Worm (Caenorhabditis elegans) whole organism, L2 larva: ENCODE measurements around the gene F28H7.7.

ENCODE experiments used
- blmp-1 ChIP-seq: sonication (generic microtip); optimal IDR thresholded peaks from 2 replicates; lab custom pipeline; 2017; ENCODE audit warnings: missing genetic modification characterization, mild to moderate bottlenecking, missing compliant biosample characterization, antibody characterized with exemption, moderate library complexity; ENCODE audit not compliant: insufficient read depth
- lin-11 ChIP-seq: fragments of 150-350 bp; sonication (generic microtip); optimal IDR thresholded peaks from 2 replicates; lab custom pipeline; 2014; ENCODE audit warnings: missing biosample characterization, missing genetic modification characterization, inconsistent platforms, mixed read lengths
- snpc-4 ChIP-seq: fragments of 150-350 bp; optimal IDR thresholded peaks from 2 replicates; lab custom pipeline; 2014; ENCODE audit warnings: missing biosample characterization, missing genetic modification characterization
- unc-39 ChIP-seq: fragments of 150-350 bp; optimal IDR thresholded peaks from 2 replicates; lab custom pipeline; 2014; ENCODE audit warnings: missing biosample characterization, missing genetic modification characterization

ce11 chrV:10764066-10764465 lies 10.1 kb upstream of the F28H7.7 start, which contains the start of gene ocr-1:
- TF ChIP-seq lin-11 (tag; lab: Kevin White, UChicago), result no peak
- no peak for TF ChIP-seq snpc-4 (tag; lab: Kevin White, UChicago)
- TF ChIP-seq unc-39 (tag; lab: Kevin White, UChicago), result no peak
- TF ChIP-seq blmp-1 (tag; lab: Kevin White, UChicago), result no peak
